Fruit fly (Drosophila melanogaster) whole organism, prepupa: ENCODE data around the gene Cyp6d5.

Experiments
- CG11762 ChIP-seq: fragments of 200-800 bp; sonication (Bioruptor generic); optimal IDR thresholded peaks from 3 replicates; lab custom pipeline; 2016; ENCODE audit warnings: missing biosample characterization, missing genetic modification characterization; ENCODE audit not compliant: insufficient read depth
- CG32006 ChIP-seq: fragments of 200-800 bp; sonication (Bioruptor generic); optimal IDR thresholded peaks from 3 replicates; lab custom pipeline; 2017; ENCODE audit warnings: missing biosample characterization, mild to moderate bottlenecking, missing genetic modification characterization
- CG8632 ChIP-seq: fragments of 200-800 bp; sonication (Bioruptor generic); optimal IDR thresholded peaks from 3 replicates; lab custom pipeline; 2016; ENCODE audit warnings: missing biosample characterization, missing genetic modification characterization
- Eip75B ChIP-seq: fragments of 200-800 bp; sonication (Bioruptor generic); optimal IDR thresholded peaks from 3 replicates; lab custom pipeline; 2016; ENCODE audit warnings: missing biosample characterization, missing genetic modification characterization
- Ets21C ChIP-seq: fragments of 200-800 bp; sonication (Bioruptor generic); optimal IDR thresholded peaks from 3 replicates; lab custom pipeline; 2016; ENCODE audit warnings: missing biosample characterization, missing genetic modification characterization
- Sox15 ChIP-seq: fragments of 200-800 bp; sonication (Bioruptor generic); optimal IDR thresholded peaks from 3 replicates; lab custom pipeline; 2016; ENCODE audit warnings: missing biosample characterization, missing genetic modification characterization
- dsx ChIP-seq: fragments of 200-800 bp; optimal IDR thresholded peaks from 3 replicates; lab custom pipeline; 2019; ENCODE audit warnings: missing biosample characterization, mild to moderate bottlenecking, missing genetic modification characterization, moderate library complexity; ENCODE audit not compliant: poor library complexity, severe bottlenecking

The Cyp6d5 gene

dm6 chr3R:14077026-14077425 is 48.0 kb downstream of the Cyp6d5 start (continued):
- TF ChIP-seq CG11762 (GFP tag; lab: Kevin White, UChicago) (peak; percentile 48), dsx (peak; percentile 29), Ets21C (no peak), Eip75B (GFP tag; lab: Kevin White, UChicago) (peak; percentile 64), CG32006 (GFP tag; lab: Kevin White, UChicago) (peak; percentile 59), CG8632 (GFP tag; lab: Kevin White, UChicago) (peak; percentile 48), Sox15 (no peak)
